Fruit fly (Drosophila melanogaster) whole organism: ENCODE data around the gene CG5618.

Experiments
- CG8478 ChIP-seq: fragments of >200 bp; optimal IDR thresholded peaks from 2 replicates; lab custom pipeline; 2018; ENCODE audit warnings: inconsistent platforms
- Dll ChIP-seq: fragments of >200 bp; optimal IDR thresholded peaks from 2 replicates; lab custom pipeline; 2017
- EcR ChIP-seq, 2 experiments: fragments of >200 bp; optimal IDR thresholded peaks; 2 replicates each; lab custom pipeline; 2017; ENCODE audit warnings: missing biosample characterization in 2 of 2, missing genetic modification characterization in 2 of 2, missing genetic modification reagents in 2 of 2
- pan ChIP-seq: fragments of >200 bp; optimal IDR thresholded peaks from 2 replicates; lab custom pipeline; 2017
- psq ChIP-seq: fragments of >200 bp; optimal IDR thresholded peaks from 2 replicates; lab custom pipeline; 2017
- usp ChIP-seq: fragments of >200 bp; optimal IDR thresholded peaks from 2 replicates; lab custom pipeline; 2017; ENCODE audit warnings: missing biosample characterization, missing genetic modification characterization, mixed read lengths

The CG5618 gene

dm6 chr3L:20387843-20388163 lies 34.6 kb downstream of the CG5618 start:
- TF ChIP-seq CG8478, result no peak
- TF ChIP-seq Dll, result no peak
- TF ChIP-seq EcR (GFP tag; optimal IDR thresholded peaks at IDR 0.05; lab: Kevin White, UChicago), result no peak
- TF ChIP-seq pan, result no peak
- no peak for TF ChIP-seq psq (lab: Kevin White, UChicago)
- no peak for TF ChIP-seq usp (GFP tag; lab: Kevin White, UChicago)

- no peak for TF ChIP-seq psq (lab: Kevin White, UChicago)
- TF ChIP-seq Dll, result no peak
- no peak for TF ChIP-seq EcR (GFP tag; optimal IDR thresholded peaks at IDR 0.05; lab: Kevin White, UChicago)
- TF ChIP-seq CG8478, result no peak
- no peak for TF ChIP-seq usp (GFP tag; lab: Kevin White, UChicago)
- TF ChIP-seq pan, result no peak
These were observed 35.7 kb downstream of the CG5618 start for dm6 chr3L:20388983-20389382.

dm6 chr3L:20393357-20393756 lies 40.1 kb downstream of the CG5618 start, which contains the start of gene CG33969:
Gene CG33969, minus strand, starts transcription at chr3L:20393553.
- TF ChIP-seq psq (lab: Kevin White, UChicago), result no peak
- TF ChIP-seq usp (GFP tag; lab: Kevin White, UChicago), result no peak
- TF ChIP-seq Dll, result no peak

dm6 chr3L:20395257-20395909 lies 42.1 kb downstream of the CG5618 start:
- TF ChIP-seq Dll, result no peak
- no peak for TF ChIP-seq CG8478
- no peak for TF ChIP-seq EcR (GFP tag; optimal IDR thresholded peaks at IDR 0.05; lab: Kevin White, UChicago)
- TF ChIP-seq usp (GFP tag; lab: Kevin White, UChicago), result no peak
- TF ChIP-seq psq (lab: Kevin White, UChicago), result no peak
- TF ChIP-seq pan, result peak; percentile 67

- TF ChIP-seq EcR (GFP tag; optimal IDR thresholded peaks at IDR 0.05; lab: Kevin White, UChicago) (no peak), pan (no peak), usp (GFP tag; lab: Kevin White, UChicago) (no peak), Dll (no peak), CG8478 (no peak), psq (lab: Kevin White, UChicago) (no peak)
These were observed 42.8 kb downstream of the CG5618 start for dm6 chr3L:20396047-20396446.

- no peak for TF ChIP-seq CG8478
- TF ChIP-seq usp (GFP tag; lab: Kevin White, UChicago), result no peak
- no peak for TF ChIP-seq EcR (GFP tag; optimal IDR thresholded peaks at IDR 0.05; lab: Kevin White, UChicago)
- no peak for TF ChIP-seq psq (lab: Kevin White, UChicago)
- TF ChIP-seq Dll, result no peak
- TF ChIP-seq pan, result no peak
These were observed 44.5 kb downstream of the CG5618 start for dm6 chr3L:20397770-20398169.

dm6 chr3L:20398243-20399222 lies 45.3 kb downstream of the CG5618 start:
- TF ChIP-seq CG8478 (no peak), EcR (GFP tag; optimal IDR thresholded peaks at IDR 0.05; lab: Kevin White, UChicago) (no peak), usp (GFP tag; lab: Kevin White, UChicago) (no peak), psq (lab: Kevin White, UChicago) (no peak), Dll (no peak), pan (no peak)

dm6 chr3L:20399550-20400109 lies 46.4 kb downstream of the CG5618 start:
- no peak for TF ChIP-seq Dll

- TF ChIP-seq EcR (GFP tag; optimal IDR thresholded peaks at IDR 0.05; lab: Kevin White, UChicago), result no peak
- TF ChIP-seq Dll, result no peak
- TF ChIP-seq CG8478, result no peak
- TF ChIP-seq usp (GFP tag; lab: Kevin White, UChicago), result no peak
- TF ChIP-seq pan, result no peak
- TF ChIP-seq psq (lab: Kevin White, UChicago), result no peak
These were observed 47.3 kb downstream of the CG5618 start for dm6 chr3L:20400515-20400914.

- TF ChIP-seq psq (lab: Kevin White, UChicago), result peak; percentile 5
- no peak for TF ChIP-seq EcR (GFP tag; optimal IDR thresholded peaks at IDR 0.05; lab: Kevin White, UChicago)
- TF ChIP-seq CG8478, result peak; percentile 27
- TF ChIP-seq pan, result no peak
These were observed 48.0 kb downstream of the CG5618 start, which contains the start of gene trbl for dm6 chr3L:20401026-20401912. Gene trbl, minus strand, starts transcription at chr3L:20401609.

dm6 chr3L:20402665-20403492 lies 49.6 kb downstream of the CG5618 start:
- no peak for TF ChIP-seq psq (lab: Kevin White, UChicago)
- TF ChIP-seq EcR (GFP tag; optimal IDR thresholded peaks at IDR 0.05; lab: Kevin White, UChicago), result no peak
- TF ChIP-seq CG8478, result no peak
- no peak for TF ChIP-seq pan
- TF ChIP-seq usp (GFP tag; lab: Kevin White, UChicago), result no peak
- no peak for TF ChIP-seq Dll
